Worm (Caenorhabditis elegans) whole organism, L4 larva: Measurements from ENCODE around the gene F38E11.6.

Experiments used
- F10B5.3 ChIP-seq: sonication (generic microtip); optimal IDR thresholded peaks from 2 replicates; lab custom pipeline; 2016; ENCODE audit warnings: mild to moderate bottlenecking, missing genetic modification characterization, missing compliant biosample characterization
- F26F4.8 ChIP-seq: fragments of 200-800 bp; sonication (Bioruptor generic); conservative IDR thresholded peaks from 2 replicates; pipeline ENCODE4 v1.3.6; 2022; ENCODE audit warnings: missing genetic modification characterization, missing compliant biosample characterization
- R02D3.7 ChIP-seq: fragments of 150-350 bp; sonication (generic microtip); optimal IDR thresholded peaks from 3 replicates; lab custom pipeline; 2014; ENCODE audit warnings: missing biosample characterization, missing genetic modification characterization
- T26A8.4 ChIP-seq: fragments of 200-800 bp; sonication (Bioruptor generic); IDR thresholded peaks from 2 replicates; pipeline ENCODE4 v1.3.6; 2022; ENCODE audit warnings: missing genetic modification characterization, missing compliant biosample characterization
- Y48G9A.11 ChIP-seq: fragments of 200-800 bp; sonication (Bioruptor generic); IDR thresholded peaks from 2 replicates; pipeline ENCODE4 v1.3.6; 2022; ENCODE audit warnings: missing genetic modification reagents, missing genetic modification characterization, missing compliant biosample characterization
- Y5F2A.4 ChIP-seq: fragments of 200-800 bp; sonication (Bioruptor generic); optimal IDR thresholded peaks from 2 replicates; lab custom pipeline; 2018; ENCODE audit warnings: mild to moderate bottlenecking, missing genetic modification characterization, missing compliant biosample characterization
- ZK337.2 ChIP-seq: fragments of 200-800 bp; sonication (Bioruptor generic); IDR thresholded peaks from 2 replicates; pipeline ENCODE4 v1.3.6; 2022; ENCODE audit warnings: missing genetic modification reagents, missing genetic modification characterization, missing compliant biosample characterization
- ZK546.5 ChIP-seq, 2 experiments: sonication (generic microtip); optimal IDR thresholded peaks; 2 replicates each; lab custom pipeline; 2017; ENCODE audit warnings: missing biosample characterization in 2 of 2, missing genetic modification characterization in 2 of 2
- aly-2 ChIP-seq: sonication (generic microtip); optimal IDR thresholded peaks from 2 replicates; lab custom pipeline; 2018; ENCODE audit warnings: missing biosample characterization, missing genetic modification characterization
- ama-1 ChIP-seq: fragments of 150-350 bp; optimal IDR thresholded peaks from 2 replicates; lab custom pipeline; 2014; ENCODE audit warnings: inconsistent platforms, mixed read lengths
- arid-1 ChIP-seq: fragments of 200-800 bp; sonication (Bioruptor generic); conservative IDR thresholded peaks from 2 replicates; pipeline ENCODE4 v1.3.6; 2022; ENCODE audit warnings: missing genetic modification reagents, missing genetic modification characterization, missing compliant biosample characterization
- ceh-62 ChIP-seq: sonication (generic microtip); optimal IDR thresholded peaks from 2 replicates; lab custom pipeline; 2017; ENCODE audit warnings: missing biosample characterization, missing genetic modification characterization
- daf-12 ChIP-seq: fragments of 150-350 bp; optimal IDR thresholded peaks from 2 replicates; lab custom pipeline; 2014; ENCODE audit warnings: missing biosample characterization, missing genetic modification reagents, missing genetic modification characterization
- daf-19 ChIP-seq: fragments of 200-800 bp; sonication (Bioruptor generic); conservative IDR thresholded peaks from 2 replicates; pipeline ENCODE4 v1.3.6; 2022; ENCODE audit warnings: missing genetic modification characterization, missing compliant biosample characterization
- daf-8 ChIP-seq: fragments of 200-800 bp; sonication (Bioruptor generic); IDR thresholded peaks from 2 replicates; pipeline ENCODE4 v1.3.6; 2022; ENCODE audit warnings: missing genetic modification characterization, missing compliant biosample characterization
- dmd-6 ChIP-seq: fragments of 200-800 bp; sonication (Bioruptor generic); IDR thresholded peaks from 2 replicates; pipeline ENCODE4 v1.3.6; 2022; ENCODE audit warnings: missing genetic modification reagents, missing genetic modification characterization, missing compliant biosample characterization
- dmd-9 ChIP-seq: fragments of 200-800 bp; sonication (Bioruptor generic); IDR thresholded peaks from 2 replicates; pipeline ENCODE4 v1.3.6; 2022; ENCODE audit warnings: missing genetic modification reagents, missing genetic modification characterization, missing compliant biosample characterization
- dve-1 ChIP-seq: sonication (generic microtip); optimal IDR thresholded peaks from 2 replicates; lab custom pipeline; 2017; ENCODE audit warnings: antibody characterized with exemption, mild to moderate bottlenecking, missing genetic modification characterization, missing compliant biosample characterization; ENCODE audit not compliant: insufficient read depth
- fkh-10 ChIP-seq: fragments of 150-350 bp; optimal IDR thresholded peaks from 2 replicates; lab custom pipeline; 2014; ENCODE audit warnings: missing biosample characterization, missing genetic modification reagents, missing genetic modification characterization
- gei-8 ChIP-seq: fragments of 200-800 bp; sonication (Bioruptor generic); optimal IDR thresholded peaks from 2 replicates; lab custom pipeline; 2018; ENCODE audit warnings: mild to moderate bottlenecking, missing genetic modification characterization, missing compliant biosample characterization
- hlh-11 ChIP-seq: fragments of 200-800 bp; sonication (Bioruptor generic); optimal IDR thresholded peaks from 2 replicates; lab custom pipeline; 2018; ENCODE audit warnings: mild to moderate bottlenecking, missing genetic modification characterization, missing compliant biosample characterization
- hmg-1.1 ChIP-seq: fragments of 200-800 bp; sonication (Bioruptor generic); IDR thresholded peaks from 2 replicates; pipeline ENCODE4 v1.3.6; 2022; ENCODE audit warnings: missing genetic modification reagents, missing genetic modification characterization, missing compliant biosample characterization
- lim-7 ChIP-seq: fragments of 200-800 bp; sonication (Bioruptor generic); IDR thresholded peaks from 2 replicates; pipeline ENCODE4 v1.3.6; 2022; ENCODE audit warnings: missing genetic modification characterization, missing compliant biosample characterization
- lin-1 ChIP-seq: fragments of 200-800 bp; sonication (Bioruptor generic); IDR thresholded peaks from 2 replicates; pipeline ENCODE4 v1.3.6; 2022; ENCODE audit warnings: missing genetic modification reagents, missing genetic modification characterization, missing compliant biosample characterization
- lin-13 ChIP-seq: fragments of 150-350 bp; optimal IDR thresholded peaks from 2 replicates; lab custom pipeline; 2014; ENCODE audit warnings: missing biosample characterization, missing genetic modification reagents, missing genetic modification characterization
- lin-15B ChIP-seq: fragments of 150-350 bp; sonication (generic microtip); optimal IDR thresholded peaks from 3 replicates; lab custom pipeline; 2014; ENCODE audit warnings: missing biosample characterization, missing genetic modification characterization
- lin-38 ChIP-seq: fragments of 200-800 bp; sonication (Bioruptor generic); IDR thresholded peaks from 2 replicates; pipeline ENCODE4 v1.3.6; 2022; ENCODE audit warnings: missing genetic modification reagents, missing genetic modification characterization, missing compliant biosample characterization
- lsy-2 ChIP-seq, 2 experiments: fragments of 150-350 bp in 1 of 2; sonication (generic microtip) in 1 of 2; optimal IDR thresholded peaks; 2 replicates each; lab custom pipeline; 2014 to 2017; ENCODE audit warnings: missing biosample characterization in 2 of 2, missing genetic modification characterization in 2 of 2
- madf-5 ChIP-seq, 2 experiments: fragments of 200-800 bp; sonication (Bioruptor generic); IDR thresholded peaks; 2 replicates each; pipeline ENCODE4 v1.3.6; 2022; ENCODE audit warnings: missing compliant biosample characterization in 2 of 2, missing genetic modification characterization in 2 of 2
- mdl-1 ChIP-seq, 2 experiments: fragments of 150-350 bp in 1 of 2; sonication (generic microtip) in 1 of 2; optimal IDR thresholded peaks; 2 replicates each; lab custom pipeline; 2014 to 2017; ENCODE audit warnings: missing biosample characterization in 2 of 2, missing genetic modification characterization in 2 of 2
- mdt-29 ChIP-seq: fragments of 200-800 bp; sonication (Bioruptor generic); IDR thresholded peaks from 2 replicates; pipeline ENCODE4 v1.3.6; 2022; ENCODE audit warnings: missing genetic modification reagents, missing genetic modification characterization, missing compliant biosample characterization
- mep-1 ChIP-seq: fragments of 150-350 bp; sonication (generic microtip); optimal IDR thresholded peaks from 3 replicates; lab custom pipeline; 2014; ENCODE audit warnings: missing biosample characterization, missing genetic modification characterization
- mes-2 ChIP-seq: sonication (generic microtip); optimal IDR thresholded peaks from 2 replicates; lab custom pipeline; 2016; ENCODE audit warnings: missing genotype, mild to moderate bottlenecking, missing genetic modification characterization, missing compliant biosample characterization; ENCODE audit not compliant: poor library complexity, severe bottlenecking
- mxl-2 ChIP-seq: fragments of 200-800 bp; sonication (Bioruptor generic); conservative IDR thresholded peaks from 2 replicates; pipeline ENCODE4 v1.3.6; 2022; ENCODE audit warnings: missing genetic modification reagents, missing genetic modification characterization, missing compliant biosample characterization
- nhr-102 ChIP-seq: sonication (generic microtip); optimal IDR thresholded peaks from 2 replicates; lab custom pipeline; 2016; ENCODE audit warnings: mild to moderate bottlenecking, missing genetic modification characterization, moderate library complexity, missing compliant biosample characterization
- nhr-111 ChIP-seq: fragments of 200-800 bp; sonication (Bioruptor generic); optimal IDR thresholded peaks from 2 replicates; lab custom pipeline; 2018; ENCODE audit warnings: mild to moderate bottlenecking, missing genetic modification characterization, missing compliant biosample characterization
- nhr-237 ChIP-seq: sonication (generic microtip); optimal IDR thresholded peaks from 2 replicates; lab custom pipeline; 2017; ENCODE audit warnings: missing biosample characterization, missing genetic modification characterization
- nhr-48 ChIP-seq: sonication (generic microtip); optimal IDR thresholded peaks from 2 replicates; lab custom pipeline; 2016; ENCODE audit warnings: mild to moderate bottlenecking, missing genetic modification characterization, missing compliant biosample characterization
- pha-4 ChIP-seq, 2 experiments: fragments of 150-350 bp in 1 of 2; fragments of 200-800 bp in 1 of 2; sonication (Bioruptor generic) in 1 of 2; IDR thresholded peaks in 1 of 2; optimal IDR thresholded peaks in 1 of 2; 2 replicates each; pipeline versions ENCODE4 v1.3.6 to Lab custom; 2014 to 2022; ENCODE audit warnings: missing genetic modification characterization in 2 of 2, missing genetic modification reagents in 2 of 2, missing biosample characterization in 1 of 2, missing compliant biosample characterization in 1 of 2
- saeg-2 ChIP-seq: fragments of 200-800 bp; sonication (Bioruptor generic); IDR thresholded peaks from 2 replicates; pipeline ENCODE4 v1.3.6; 2022; ENCODE audit warnings: missing genetic modification reagents, missing genetic modification characterization, missing compliant biosample characterization
- sdz-12 ChIP-seq: fragments of 200-800 bp; sonication (Bioruptor generic); optimal IDR thresholded peaks from 2 replicates; lab custom pipeline; 2018; ENCODE audit warnings: mild to moderate bottlenecking, missing genetic modification characterization, missing compliant biosample characterization
- snpc-1.2 ChIP-seq: fragments of 200-800 bp; sonication (Bioruptor generic); IDR thresholded peaks from 2 replicates; pipeline ENCODE4 v1.3.6; 2022; ENCODE audit warnings: missing genetic modification reagents, missing genetic modification characterization, missing compliant biosample characterization
- tag-97 ChIP-seq: fragments of 200-800 bp; sonication (Bioruptor generic); IDR thresholded peaks from 2 replicates; pipeline ENCODE4 v1.3.6; 2022; ENCODE audit warnings: missing genetic modification characterization, missing compliant biosample characterization
- tra-1 ChIP-seq: fragments of 200-800 bp; sonication (Bioruptor generic); IDR thresholded peaks from 2 replicates; pipeline ENCODE4 v1.3.6; 2022; ENCODE audit warnings: missing genetic modification reagents, missing genetic modification characterization, missing compliant biosample characterization
- unc-39 ChIP-seq: sonication (generic microtip); optimal IDR thresholded peaks from 2 replicates; lab custom pipeline; 2017; ENCODE audit warnings: missing biosample characterization, missing genetic modification characterization
- unc-62 ChIP-seq, 3 experiments: fragments of 150-350 bp in 1 of 3; sonication (generic microtip); optimal IDR thresholded peaks in 2 of 3; peaks in 1 of 3; 1 replicate in 1 of 3; 2 replicates in 2 of 3; lab custom pipeline; 2014 to 2017; ENCODE audit warnings: missing biosample characterization in 3 of 3, missing genetic modification characterization in 3 of 3, missing genetic modification reagents in 3 of 3, missing genotype in 1 of 3
- vab-7 ChIP-seq: fragments of 200-800 bp; sonication (Bioruptor generic); IDR thresholded peaks from 2 replicates; pipeline ENCODE4 v1.3.6; 2022; ENCODE audit warnings: missing genetic modification reagents, missing genetic modification characterization, missing compliant biosample characterization
- ztf-11 ChIP-seq: fragments of 150-350 bp; optimal IDR thresholded peaks from 2 replicates; lab custom pipeline; 2014; ENCODE audit warnings: missing biosample characterization, missing genetic modification characterization

Gene F38E11.6

ce11 chrIV:9477135-9477928 is 10.0 kb upstream of the F38E11.6 start, which contains the start of gene wrt-3:
wrt-3 (minus strand) TSS chrIV:9477456.
- TF ChIP-seq lin-13, result no peak
- peak; percentile 91 for TF ChIP-seq pha-4 (GFP tag; IDR thresholded peaks at IDR 0.05; lab: Robert Waterston, UW)
- TF ChIP-seq pha-4 (tag; optimal IDR thresholded peaks at IDR 0.05; lab: Kevin White, UChicago), result no peak
- no peak; the same call in none of the 2 replicates for TF ChIP-seq lim-7 (GFP tag; lab: Robert Waterston, UW)
- no peak for TF ChIP-seq daf-12 (tag; lab: Kevin White, UChicago)
- TF ChIP-seq ZK546.5 (tag; optimal IDR thresholded peaks at IDR 0.05; lab: Kevin White, UChicago), result no peak
- no peak; the same call in 1 of the 2 replicates for TF ChIP-seq dmd-9
- no peak for TF ChIP-seq nhr-237 (tag; lab: Kevin White, UChicago)
- peak; percentile 79 for TF ChIP-seq tra-1 (GFP tag; lab: Robert Waterston, UW)
- no peak; the same call in 1 of the 2 replicates for TF ChIP-seq mdt-29 (GFP tag; lab: Robert Waterston, UW)
- peak; percentile 93 for TF ChIP-seq sdz-12 (GFP tag; lab: Kevin White, UChicago)
- TF ChIP-seq nhr-111, result peak; percentile 94
- TF ChIP-seq nhr-102 (tag; lab: Kevin White, UChicago), result no peak
- TF ChIP-seq hlh-11, result no peak
- TF ChIP-seq saeg-2 (GFP tag; lab: Robert Waterston, UW), result no peak; the same call in 1 of the 2 replicates
- no peak for TF ChIP-seq mep-1 (tag; lab: Kevin White, UChicago)
- TF ChIP-seq hmg-1.1 (GFP tag; lab: Robert Waterston, UW), result peak; percentile 81
- no peak for TF ChIP-seq ceh-62
- 0 out of 2 replicates have a peak, but pooled peaks have one; percentile 20 for TF ChIP-seq mxl-2 (GFP tag; lab: Robert Waterston, UW)
- TF ChIP-seq snpc-1.2 (GFP tag; lab: Robert Waterston, UW), result peak; percentile 96
- no peak for TF ChIP-seq dmd-6
- no peak for TF ChIP-seq unc-39 (tag; lab: Kevin White, UChicago)
- no peak for TF ChIP-seq daf-8 (GFP tag; lab: Robert Waterston, UW)
- peak; percentile 76 for TF ChIP-seq nhr-48
- no peak; the same call in 1 of the 2 replicates for TF ChIP-seq vab-7
- TF ChIP-seq fkh-10 (GFP tag; lab: Kevin White, UChicago), result no peak
- no peak for TF ChIP-seq Y48G9A.11 (GFP tag; lab: Robert Waterston, UW)
- TF ChIP-seq ztf-11 (tag; lab: Kevin White, UChicago), result no peak
- no peak for TF ChIP-seq mes-2 (tag; lab: Kevin White, UChicago)
- TF ChIP-seq tag-97 (GFP tag; lab: Robert Waterston, UW), result no peak
- TF ChIP-seq ZK337.2 (GFP tag; lab: Robert Waterston, UW), result peak; percentile 72
- TF ChIP-seq daf-19 (GFP tag; lab: Robert Waterston, UW), result peak; percentile 90
- TF ChIP-seq ama-1 (lab: Kevin White, UChicago), result no peak
- peak; percentile 93 for TF ChIP-seq arid-1 (GFP tag; lab: Robert Waterston, UW)
- TF ChIP-seq madf-5 (GFP tag; IDR thresholded peaks at IDR 0.05; lab: Robert Waterston, UW), result peak; percentile 89 to 92
- no peak for TF ChIP-seq lin-38 (GFP tag; lab: Robert Waterston, UW)
- peak in 1 of 2 experiments; percentile 12 for TF ChIP-seq lsy-2 (tag; optimal IDR thresholded peaks at IDR 0.05; lab: Kevin White, UChicago)
- TF ChIP-seq R02D3.7 (tag; lab: Kevin White, UChicago), result peak; percentile 40
- TF ChIP-seq lin-1 (GFP tag; lab: Robert Waterston, UW), result no peak; the same call in none of the 2 replicates
- no peak for TF ChIP-seq aly-2
- no peak for TF ChIP-seq lin-15B (tag; lab: Kevin White, UChicago)
- TF ChIP-seq unc-62 (GFP tag; optimal IDR thresholded peaks at IDR 0.05 in 1 of 2; lab: Kevin White, UChicago), result peak in 1 of 2 experiments; percentile 82
- no peak for TF ChIP-seq unc-62 (tag; optimal IDR thresholded peaks at IDR 0.05; lab: Kevin White, UChicago)
- peak; percentile 64 for TF ChIP-seq F10B5.3
- no peak for TF ChIP-seq T26A8.4 (GFP tag; lab: Robert Waterston, UW)
- peak; percentile 89 for TF ChIP-seq Y5F2A.4 (GFP tag; lab: Kevin White, UChicago)
- TF ChIP-seq dve-1 (tag; lab: Kevin White, UChicago), result no peak
- no peak for TF ChIP-seq mdl-1 (tag; optimal IDR thresholded peaks at IDR 0.05; lab: Kevin White, UChicago)
- TF ChIP-seq F26F4.8, result peak; percentile 93
- peak; percentile 90 for TF ChIP-seq gei-8 (GFP tag; lab: Kevin White, UChicago)
